Worm (Caenorhabditis elegans) whole organism, L2 larva: Measurements from ENCODE around the gene dsh-1.

ENCODE experiments used
- C34F6.9 ChIP-seq: fragments of 150-350 bp; optimal IDR thresholded peaks from 2 replicates; lab custom pipeline; 2014; ENCODE audit warnings: missing biosample characterization, missing genetic modification characterization
- ceh-16 ChIP-seq: fragments of 150-350 bp; optimal IDR thresholded peaks from 2 replicates; lab custom pipeline; 2014; ENCODE audit warnings: missing biosample characterization, missing genetic modification characterization
- ceh-82 ChIP-seq: fragments of 150-350 bp; optimal IDR thresholded peaks from 2 replicates; lab custom pipeline; 2014; ENCODE audit warnings: missing biosample characterization, missing genetic modification characterization
- dmd-4 ChIP-seq: sonication (generic microtip); optimal IDR thresholded peaks from 2 replicates; lab custom pipeline; 2017; ENCODE audit warnings: missing biosample characterization, missing genetic modification characterization
- elt-1 ChIP-seq: fragments of 150-350 bp; optimal IDR thresholded peaks from 2 replicates; lab custom pipeline; 2014; ENCODE audit warnings: missing biosample characterization, missing genetic modification characterization
- mab-5 ChIP-seq: fragments of 150-350 bp; optimal IDR thresholded peaks from 2 replicates; lab custom pipeline; 2014; ENCODE audit warnings: missing biosample characterization, missing genetic modification characterization
- nhr-11 ChIP-seq: fragments of 150-350 bp; optimal IDR thresholded peaks from 2 replicates; lab custom pipeline; 2014; ENCODE audit warnings: missing biosample characterization, missing genetic modification characterization
- nhr-21 ChIP-seq: fragments of 150-350 bp; optimal IDR thresholded peaks from 2 replicates; lab custom pipeline; 2014; ENCODE audit warnings: missing biosample characterization, missing genetic modification characterization
- sma-9 ChIP-seq, 2 experiments: fragments of 150-350 bp in 1 of 2; sonication (generic microtip) in 1 of 2; optimal IDR thresholded peaks; 2 replicates each; lab custom pipeline; 2014 to 2016; ENCODE audit warnings: missing genetic modification characterization in 2 of 2, mild to moderate bottlenecking in 1 of 2, missing biosample characterization in 1 of 2, missing compliant biosample characterization in 1 of 2, missing genetic modification reagents in 1 of 2, moderate library complexity in 1 of 2
- ztf-1 ChIP-seq: fragments of 200-800 bp; sonication (Bioruptor generic); conservative IDR thresholded peaks from 2 replicates; pipeline ENCODE4 v1.3.6; 2022; ENCODE audit warnings: missing genetic modification characterization, missing compliant biosample characterization

dsh-1 gene

DNA sequence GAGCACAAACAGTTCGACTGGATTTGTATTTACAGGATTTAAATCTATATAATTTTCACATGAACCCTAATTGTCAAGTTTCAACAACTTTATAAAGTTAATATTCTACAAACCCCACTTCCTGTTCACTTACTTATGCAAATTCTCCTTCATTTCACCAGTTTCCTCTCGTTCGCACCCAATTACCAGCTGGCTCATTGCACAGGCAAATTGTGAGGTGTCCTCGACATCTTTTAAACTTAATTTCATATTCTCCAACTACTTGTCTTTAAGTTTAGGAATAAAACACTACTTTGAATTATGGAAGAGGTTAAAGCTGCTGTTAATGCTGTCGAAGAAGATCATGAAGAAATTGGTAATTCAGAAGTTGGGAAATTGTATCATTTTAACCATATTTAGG, 52.7 kb downstream of the dsh-1 start, which contains the start of gene C27D6.1:
Gene C27D6.1 (plus strand): TSS at position 301 of the 400 bp plus-strand sequence.
- no peak for TF ChIP-seq nhr-11
- no peak for TF ChIP-seq dmd-4 (tag; lab: Kevin White, UChicago)
- TF ChIP-seq ceh-82 (tag; lab: Kevin White, UChicago), result no peak
- TF ChIP-seq ztf-1 (GFP tag; lab: Robert Waterston, UW), result no peak
- TF ChIP-seq ceh-16 (tag; lab: Kevin White, UChicago), result no peak
- TF ChIP-seq mab-5 (tag; lab: Kevin White, UChicago), result no peak
- TF ChIP-seq sma-9 (GFP tag; optimal IDR thresholded peaks at IDR 0.05; lab: Kevin White, UChicago), result no peak
- no peak for TF ChIP-seq sma-9 (tag; optimal IDR thresholded peaks at IDR 0.05; lab: Kevin White, UChicago)

DNA sequence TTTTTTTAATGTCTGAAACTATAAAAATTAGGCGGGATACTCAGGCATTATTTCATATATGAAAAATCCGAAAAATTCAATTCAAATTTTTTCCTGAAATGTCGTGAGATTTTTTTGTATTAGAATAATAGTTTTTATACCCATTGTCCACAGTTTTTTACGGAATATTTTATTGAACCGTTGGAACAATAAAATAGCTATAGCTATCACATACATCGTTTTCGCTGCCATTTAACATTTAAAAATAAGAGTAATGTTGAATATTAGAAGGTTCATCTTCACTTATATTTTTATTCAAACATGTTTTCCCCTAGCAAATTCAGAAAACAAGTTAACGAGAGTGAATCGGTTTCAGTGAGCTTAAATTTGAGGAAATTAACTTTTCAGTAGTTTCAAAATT, 53.6 kb downstream of the dsh-1 start, which contains the start of gene C27D6.15:
Gene C27D6.15 (plus strand): TSS at position 301 of the 400 bp plus-strand sequence.
- no peak for TF ChIP-seq elt-1

DNA sequence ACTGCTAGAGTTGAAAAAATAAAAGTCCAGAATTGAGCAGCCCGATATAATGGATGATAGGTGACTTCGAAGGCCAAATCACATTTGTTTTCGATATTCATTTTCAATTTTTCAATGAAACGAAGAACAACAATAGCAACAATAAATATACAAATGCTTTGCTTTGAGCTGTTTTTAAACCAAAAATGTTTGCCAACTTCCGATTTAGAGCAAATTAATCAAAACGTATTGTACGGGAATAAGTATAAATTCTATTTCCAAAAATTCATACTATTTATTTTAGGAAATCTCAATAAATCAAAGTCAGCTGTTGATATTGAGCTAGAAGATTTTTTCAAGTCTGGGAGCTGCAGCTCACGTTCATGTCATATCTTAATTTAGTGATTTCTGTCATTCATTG, 54.3 kb downstream of the dsh-1 start, which contains the start of gene srb-1:
Gene srb-1 (minus strand): TSS at position 101 of the 400 bp plus-strand sequence.
- no peak for TF ChIP-seq C34F6.9 (tag; lab: Kevin White, UChicago)

DNA sequence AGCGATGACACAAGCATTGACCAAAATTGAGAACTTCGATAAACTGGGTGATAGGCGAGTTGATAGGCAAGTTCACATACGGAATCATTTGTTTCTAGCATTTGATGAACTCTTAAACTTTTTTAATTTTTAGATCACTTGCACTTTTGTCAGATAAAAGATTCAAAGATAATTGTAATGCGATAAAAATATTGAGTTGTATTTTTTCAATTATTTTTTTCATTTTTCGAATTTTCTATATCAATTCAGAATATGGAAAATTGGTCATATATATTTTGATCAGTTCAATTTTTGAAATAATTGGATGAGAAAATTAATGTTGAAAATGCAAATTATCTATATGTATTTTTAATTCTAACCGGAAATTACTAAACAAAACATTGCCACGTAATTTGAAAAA, 58.4 kb downstream of the dsh-1 start, which contains the start of gene srb-3:
Gene srb-3 (minus strand): TSS at position 101 of the 400 bp plus-strand sequence.
- TF ChIP-seq nhr-21 (tag; lab: Kevin White, UChicago), result no peak
